Worm (Caenorhabditis elegans): ENCODE results near the gene W03H9.1.

The W03H9.1 gene

ce11 chrII:14138849-14139419, 11.0 kb downstream of the W03H9.1 start:
- no peak for TF ChIP-seq unc-62 (GFP tag; optimal IDR thresholded peaks at IDR 0.05)

ce11 chrII:14137538-14137937, 12.4 kb downstream of the W03H9.1 start, which contains the start of gene K09E4.1:
TSS of gene K09E4.1 (plus strand) at chrII:14137838.
- no peak for TF ChIP-seq unc-62 (GFP tag; optimal IDR thresholded peaks at IDR 0.05)

- TF ChIP-seq unc-62 (GFP tag; optimal IDR thresholded peaks at IDR 0.05), result no peak
These were observed 13.6 kb downstream of the W03H9.1 start for ce11 chrII:14136302-14136701.

- TF ChIP-seq unc-62 (GFP tag; optimal IDR thresholded peaks at IDR 0.05), result no peak
These were observed 17.2 kb downstream of the W03H9.1 start, which contains the start of gene algn-3 for ce11 chrII:14132733-14133132. TSS of gene algn-3 (minus strand) at chrII:14132833.

ce11 chrII:14129191-14129590, 20.7 kb downstream of the W03H9.1 start:
- no peak for TF ChIP-seq unc-62 (GFP tag; optimal IDR thresholded peaks at IDR 0.05)

ce11 chrII:14126841-14127240, 23.1 kb downstream of the W03H9.1 start, which contains the start of gene K09E4.3:
TSS of gene K09E4.3 (minus strand) at chrII:14126941.
- no peak for TF ChIP-seq unc-62 (GFP tag; optimal IDR thresholded peaks at IDR 0.05)

ce11 chrII:14122065-14122464, 27.9 kb downstream of the W03H9.1 start, which contains the start of gene K09E4.4:
TSS of gene K09E4.4 (minus strand) at chrII:14122165.
- TF ChIP-seq unc-62 (GFP tag; optimal IDR thresholded peaks at IDR 0.05), result no peak

- no peak for TF ChIP-seq unc-62 (GFP tag; optimal IDR thresholded peaks at IDR 0.05)
These were observed 31.5 kb downstream of the W03H9.1 start for ce11 chrII:14118391-14118790.

ce11 chrII:14112842-14113241, 37.1 kb downstream of the W03H9.1 start:
- TF ChIP-seq unc-62 (GFP tag; optimal IDR thresholded peaks at IDR 0.05), result no peak

ce11 chrII:14109184-14109664, 40.7 kb downstream of the W03H9.1 start, which contains the start of gene cpg-7:
TSS of gene cpg-7 (minus strand) at chrII:14109234.
- no peak for TF ChIP-seq unc-62 (GFP tag; optimal IDR thresholded peaks at IDR 0.05)

- TF ChIP-seq unc-62 (GFP tag; optimal IDR thresholded peaks at IDR 0.05), result no peak
These were observed 43.8 kb downstream of the W03H9.1 start for ce11 chrII:14106164-14106563.

ce11 chrII:14104470-14104869, 45.5 kb downstream of the W03H9.1 start, which contains the start of gene gur-4:
TSS of gene gur-4 (plus strand) at chrII:14104770.
- no peak for TF ChIP-seq unc-62 (GFP tag; optimal IDR thresholded peaks at IDR 0.05)

- no peak for TF ChIP-seq unc-62 (GFP tag; optimal IDR thresholded peaks at IDR 0.05)
These were observed 47.8 kb downstream of the W03H9.1 start for ce11 chrII:14102112-14102511.

- no peak for TF ChIP-seq unc-62 (GFP tag; optimal IDR thresholded peaks at IDR 0.05)
These were observed 49.0 kb downstream of the W03H9.1 start, which contains the start of gene bkip-1 for ce11 chrII:14100963-14101362. TSS of gene bkip-1 (plus strand) at chrII:14101263.

ce11 chrII:14098348-14098747, 51.6 kb downstream of the W03H9.1 start:
- no peak for TF ChIP-seq unc-62 (GFP tag; optimal IDR thresholded peaks at IDR 0.05)

- TF ChIP-seq unc-62 (GFP tag; optimal IDR thresholded peaks at IDR 0.05), result no peak
These were observed 52.4 kb downstream of the W03H9.1 start, which contains the start of gene Y39G8C.2 for ce11 chrII:14097518-14097917. TSS of gene Y39G8C.2 (minus strand) at chrII:14097618.

Data from whole organism, dauer.